Worm (Caenorhabditis elegans) whole organism, L1 larva: ENCODE measurements around the gene srx-63.

Experiments used
- C34B4.2 ChIP-seq: sonication (generic microtip); optimal IDR thresholded peaks from 2 replicates; lab custom pipeline; 2017; ENCODE audit warnings: mild to moderate bottlenecking, missing genetic modification characterization, missing compliant biosample characterization
- alr-1 ChIP-seq: fragments of 200-800 bp; sonication (Bioruptor generic); optimal IDR thresholded peaks from 2 replicates; lab custom pipeline; 2018; ENCODE audit warnings: borderline replicate concordance, mild to moderate bottlenecking, missing genetic modification characterization, missing compliant biosample characterization
- aly-2 ChIP-seq: fragments of 150-350 bp; optimal IDR thresholded peaks from 2 replicates; lab custom pipeline; 2014; ENCODE audit warnings: missing biosample characterization, missing genetic modification characterization
- ama-1 ChIP-seq: fragments of 150-350 bp; optimal IDR thresholded peaks from 2 replicates; lab custom pipeline; 2014
- efl-1 ChIP-seq, 4 experiments: fragments of 150-350 bp; optimal IDR thresholded peaks in 3 of 4; peaks in 1 of 4; 1 replicate in 1 of 4; 2 replicates in 3 of 4; lab custom pipeline; 2014; ENCODE audit warnings: missing biosample characterization in 2 of 4, missing genetic modification characterization in 2 of 4, missing genetic modification reagents in 2 of 4
- jun-1 ChIP-seq: fragments of 150-350 bp; optimal IDR thresholded peaks from 2 replicates; lab custom pipeline; 2014; ENCODE audit warnings: missing biosample characterization, missing genetic modification reagents, missing genetic modification characterization
- lin-13 ChIP-seq: fragments of 150-350 bp; optimal IDR thresholded peaks from 2 replicates; lab custom pipeline; 2014; ENCODE audit warnings: missing biosample characterization, missing genetic modification reagents, missing genetic modification characterization
- mdl-1 ChIP-seq, 2 experiments: fragments of 150-350 bp; optimal IDR thresholded peaks; 2 replicates each; lab custom pipeline; 2014 to 2017; ENCODE audit warnings: missing biosample characterization in 2 of 2, missing genetic modification characterization in 2 of 2, inconsistent platforms in 1 of 2
- pqm-1 ChIP-seq: sonication (generic microtip); optimal IDR thresholded peaks from 3 replicates; lab custom pipeline; 2017; ENCODE audit warnings: missing biosample characterization, missing genetic modification characterization
- snu-23 ChIP-seq: sonication (generic microtip); optimal IDR thresholded peaks from 2 replicates; lab custom pipeline; 2016; ENCODE audit warnings: missing genetic modification characterization, missing compliant biosample characterization
- tbx-2 ChIP-seq: sonication (generic microtip); optimal IDR thresholded peaks from 2 replicates; lab custom pipeline; 2016; ENCODE audit warnings: missing genetic modification characterization, missing compliant biosample characterization
- xbp-1 ChIP-seq: sonication (generic microtip); optimal IDR thresholded peaks from 2 replicates; lab custom pipeline; 2016; ENCODE audit warnings: missing genetic modification characterization, missing compliant biosample characterization
- ztf-4 ChIP-seq: fragments of 150-350 bp; optimal IDR thresholded peaks from 2 replicates; lab custom pipeline; 2014; ENCODE audit warnings: missing biosample characterization, missing genetic modification characterization

DNA sequence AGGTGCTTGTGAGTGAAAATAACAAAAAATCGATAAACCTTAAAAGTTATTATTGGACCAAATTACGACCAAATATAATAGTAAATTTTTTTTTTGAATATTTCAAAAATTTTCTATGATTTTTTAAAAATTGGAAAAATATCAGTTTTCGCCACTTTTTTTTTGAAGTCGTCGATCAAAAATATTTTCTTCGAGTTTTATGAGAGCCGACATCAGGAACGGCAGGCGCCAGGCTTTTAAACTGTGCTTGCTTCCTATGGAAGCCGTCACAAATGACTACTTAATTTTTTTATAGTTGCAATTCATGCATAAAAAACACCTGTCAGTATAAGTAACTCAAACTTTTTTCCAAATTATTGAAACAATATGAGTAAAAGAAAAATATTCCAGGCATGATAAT is 28.0 kb upstream of the srx-63 start:
- TF ChIP-seq mdl-1 (tag; optimal IDR thresholded peaks at IDR 0.05; lab: Kevin White, UChicago) (no peak), lin-13 (no peak), alr-1 (no peak), ztf-4 (tag; lab: Kevin White, UChicago) (no peak), aly-2 (tag; lab: Kevin White, UChicago) (no peak), efl-1 (optimal IDR thresholded peaks at IDR 0.05; lab: Kevin White, UChicago) (no peak), efl-1 (GFP tag; optimal IDR thresholded peaks at IDR 0.05 in 1 of 2; lab: Kevin White, UChicago) (peak in 1 of 2 experiments; percentile 33), ama-1 (lab: Kevin White, UChicago) (no peak), tbx-2 (no peak), jun-1 (no peak), xbp-1 (tag; lab: Kevin White, UChicago) (no peak), snu-23 (GFP tag; lab: Kevin White, UChicago) (no peak), pqm-1 (tag; lab: Kevin White, UChicago) (no peak), C34B4.2 (tag; lab: Kevin White, UChicago) (no peak)
